Fruit fly (Drosophila melanogaster) whole organism, pupa: ENCODE data around the gene CG33490.
A peak's percentile ranks its signal among the peaks of the same experiment; 100 is the strongest.

Experiments used
- CG10348 ChIP-seq: fragments of 200-800 bp; sonication (Bioruptor generic); IDR thresholded peaks from 2 replicates; pipeline ENCODE4 v1.3.6; 2022; ENCODE audit warnings: missing biosample characterization, missing genetic modification characterization
- CG12605 ChIP-seq: fragments of 200-800 bp; sonication (Bioruptor generic); IDR thresholded peaks from 2 replicates; pipeline ENCODE4 v1.3.6; 2022; ENCODE audit warnings: missing biosample characterization, missing genetic modification characterization
- CG13204 ChIP-seq: fragments of 200-800 bp; sonication (Bioruptor generic); optimal IDR thresholded peaks from 2 replicates; lab custom pipeline; 2018; ENCODE audit warnings: missing biosample characterization, mild to moderate bottlenecking, missing genetic modification characterization, moderate library complexity
- CG14655 ChIP-seq: fragments of 200-800 bp; sonication (Bioruptor generic); optimal IDR thresholded peaks from 3 replicates; lab custom pipeline; 2017; ENCODE audit warnings: mild to moderate bottlenecking, missing biosample characterization, missing genetic modification reagents, missing genetic modification characterization
- CG15710 ChIP-seq: fragments of 200-800 bp; sonication (Bioruptor generic); optimal IDR thresholded peaks from 2 replicates; lab custom pipeline; 2018; ENCODE audit warnings: missing biosample characterization, mild to moderate bottlenecking, missing genetic modification characterization, moderate library complexity
- CG17806 ChIP-seq: fragments of 200-800 bp; sonication (Bioruptor generic); optimal IDR thresholded peaks from 2 replicates; lab custom pipeline; 2018; ENCODE audit warnings: missing biosample characterization, mild to moderate bottlenecking, missing genetic modification characterization, moderate library complexity
- CG32121 ChIP-seq: fragments of 200-800 bp; sonication (Bioruptor generic); IDR thresholded peaks from 2 replicates; pipeline ENCODE4 v1.3.6; 2022; ENCODE audit warnings: missing biosample characterization, missing genetic modification characterization
- CG34367 ChIP-seq: fragments of 200-800 bp; sonication (Bioruptor generic); optimal IDR thresholded peaks from 2 replicates; lab custom pipeline; 2018; ENCODE audit warnings: missing biosample characterization, mild to moderate bottlenecking, missing genetic modification characterization
- CG4496 ChIP-seq: fragments of 200-800 bp; sonication (Bioruptor generic); IDR thresholded peaks from 3 replicates; pipeline ENCODE4 v1.3.6; 2022; ENCODE audit warnings: missing biosample characterization, missing genetic modification characterization
- CG8159 ChIP-seq: fragments of 200-800 bp; sonication (Bioruptor generic); optimal IDR thresholded peaks from 3 replicates; lab custom pipeline; 2018; ENCODE audit warnings: missing biosample characterization, mild to moderate bottlenecking, missing genetic modification characterization, moderate library complexity
- CG8301 ChIP-seq: fragments of 200-800 bp; sonication (Bioruptor generic); optimal IDR thresholded peaks from 2 replicates; lab custom pipeline; 2018; ENCODE audit warnings: missing biosample characterization, mild to moderate bottlenecking, missing genetic modification characterization
- CG9948 ChIP-seq: fragments of 200-800 bp; sonication (Bioruptor generic); optimal IDR thresholded peaks from 2 replicates; lab custom pipeline; 2018; ENCODE audit warnings: missing biosample characterization, mild to moderate bottlenecking, missing genetic modification characterization, moderate library complexity
- D1 ChIP-seq: fragments of 200-800 bp; sonication (Bioruptor generic); optimal IDR thresholded peaks from 2 replicates; lab custom pipeline; 2018; ENCODE audit warnings: missing biosample characterization, mild to moderate bottlenecking, missing genetic modification characterization, moderate library complexity
- EcR ChIP-seq: fragments of 200-800 bp; sonication (Bioruptor generic); optimal IDR thresholded peaks from 3 replicates; lab custom pipeline; 2019; ENCODE audit warnings: missing biosample characterization, missing genetic modification characterization, mild to moderate bottlenecking, moderate library complexity, missing genetic modification reagents
- Ets98B ChIP-seq: fragments of 200-800 bp; sonication (Bioruptor generic); IDR thresholded peaks from 2 replicates; pipeline ENCODE4 v1.3.6; 2022; ENCODE audit warnings: missing biosample characterization, missing genetic modification characterization
- Pif1A ChIP-seq: fragments of 200-800 bp; sonication (Bioruptor generic); optimal IDR thresholded peaks from 3 replicates; lab custom pipeline; 2016; ENCODE audit warnings: missing biosample characterization, missing genetic modification characterization
- Pif1B ChIP-seq: fragments of 200-800 bp; sonication (Bioruptor generic); optimal IDR thresholded peaks from 3 replicates; lab custom pipeline; 2016; ENCODE audit warnings: missing biosample characterization, missing genetic modification characterization
- Snoo ChIP-seq: fragments of 200-800 bp; sonication (Bioruptor generic); optimal IDR thresholded peaks from 3 replicates; lab custom pipeline; 2017; ENCODE audit warnings: missing biosample characterization, mild to moderate bottlenecking, missing genetic modification characterization, inconsistent platforms
- fd96Ca ChIP-seq: fragments of 200-800 bp; sonication (Bioruptor generic); IDR thresholded peaks from 3 replicates; pipeline ENCODE4 v1.3.6; 2022; ENCODE audit warnings: missing biosample characterization, missing genetic modification characterization
- gl ChIP-seq: fragments of 200-800 bp; sonication (Bioruptor generic); optimal IDR thresholded peaks from 2 replicates; lab custom pipeline; 2018; ENCODE audit warnings: missing biosample characterization, mild to moderate bottlenecking, missing genetic modification characterization
- rn ChIP-seq: fragments of 200-800 bp; sonication (Bioruptor generic); IDR thresholded peaks from 2 replicates; pipeline ENCODE4 v1.3.6; 2022; ENCODE audit warnings: missing biosample characterization, missing genetic modification characterization

CG33490 gene

DNA sequence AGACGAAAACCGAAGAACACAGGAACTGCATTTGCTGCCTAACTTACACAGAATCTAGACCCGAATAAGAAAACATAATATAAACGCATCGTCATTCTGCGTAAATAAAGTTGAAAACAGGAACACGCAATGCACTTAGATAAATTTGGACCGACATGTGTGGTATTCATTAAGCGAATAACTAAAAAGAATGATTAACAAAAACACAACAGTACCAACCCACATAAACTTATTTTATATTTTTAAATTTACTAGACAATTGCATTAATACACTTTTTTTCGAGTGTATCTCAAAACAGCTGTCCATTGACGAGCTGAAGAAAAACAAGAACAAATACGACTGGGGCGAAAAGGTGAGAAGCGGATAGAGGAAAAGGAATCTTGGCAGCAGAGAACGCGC is 20.1 kb downstream of the CG33490 start:
- TF ChIP-seq D1 (no peak), EcR (GFP tag; lab: Kevin White, UChicago) (no peak), CG15710 (peak; percentile 71), CG34367 (tag; lab: Kevin White, UChicago) (peak; percentile 54), gl (tag; lab: Kevin White, UChicago) (peak; percentile 27), CG4496 (GFP tag; lab: Robert Waterston, UW) (peak; percentile 61; the same call in 2 of the 3 replicates), CG8159 (tag; lab: Kevin White, UChicago) (peak; percentile 81), CG13204 (GFP tag; lab: Kevin White, UChicago) (no peak), Ets98B (GFP tag; lab: Robert Waterston, UW) (peak; percentile 53; the same call in 1 of the 2 replicates), Pif1A (GFP tag; lab: Kevin White, UChicago) (peak; percentile 49), CG12605 (GFP tag; lab: Robert Waterston, UW) (peak; percentile 49), CG17806 (tag; lab: Kevin White, UChicago) (peak; percentile 73), Pif1B (GFP tag; lab: Kevin White, UChicago) (peak; percentile 56), CG14655 (GFP tag; lab: Kevin White, UChicago) (peak; percentile 79), rn (peak; percentile 41), fd96Ca (GFP tag; lab: Robert Waterston, UW) (no peak), CG32121 (GFP tag; lab: Robert Waterston, UW) (peak; percentile 56), CG8301 (peak; percentile 68), CG9948 (tag; lab: Kevin White, UChicago) (peak; percentile 55), Snoo (tag; lab: Kevin White, UChicago) (peak; percentile 49), CG10348 (GFP tag; lab: Robert Waterston, UW) (no peak)

DNA sequence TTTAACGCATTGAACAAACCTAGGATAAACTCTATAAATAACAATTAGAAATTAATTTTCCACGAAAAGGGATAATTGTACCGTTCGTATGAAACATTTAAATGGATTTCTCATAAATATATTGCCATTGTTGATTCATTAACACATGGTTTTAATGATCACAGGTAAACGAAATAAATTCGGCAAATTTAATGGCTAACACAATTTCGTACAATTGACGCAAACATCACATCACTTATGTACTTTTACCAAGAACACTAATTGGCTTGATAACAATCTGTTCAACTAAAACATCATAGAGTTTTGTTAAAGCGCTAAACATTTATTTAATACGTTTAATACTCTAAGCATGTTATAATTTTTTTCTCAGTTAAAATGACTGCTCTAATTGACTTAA is 20.8 kb downstream of the CG33490 start:
- no peak for TF ChIP-seq CG32121 (GFP tag; lab: Robert Waterston, UW)

DNA sequence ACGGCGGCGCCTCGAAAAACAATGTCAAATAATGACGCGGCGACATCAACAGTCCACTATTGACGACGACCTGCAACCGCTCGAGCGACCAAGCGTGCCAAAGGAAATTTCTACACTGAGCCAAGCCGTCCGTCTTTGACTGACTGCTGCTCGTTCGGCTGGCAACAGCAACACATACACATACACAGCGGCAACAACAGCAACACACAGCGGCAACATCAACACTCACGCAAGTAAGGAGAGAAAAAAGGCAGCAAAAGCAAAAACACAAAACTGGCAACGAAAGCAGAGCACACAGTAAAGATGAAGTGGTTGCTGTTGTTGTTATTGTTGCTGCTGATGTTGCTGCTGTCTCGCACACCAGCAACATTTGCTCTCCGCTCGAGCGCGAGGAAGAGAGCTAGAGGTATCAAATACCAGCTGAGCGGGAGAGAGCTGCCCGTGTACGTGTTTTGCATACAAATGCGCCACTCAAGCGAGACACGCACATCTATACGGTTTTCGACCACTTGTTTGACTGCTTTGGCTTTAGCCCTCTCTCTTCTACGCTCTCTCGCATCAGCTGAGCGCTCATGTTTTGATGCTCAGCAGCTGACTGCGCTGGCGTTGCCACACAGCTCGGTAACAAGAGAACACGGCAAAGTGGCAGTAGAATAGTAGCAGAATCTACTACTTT is 21.3 kb downstream of the CG33490 start:
- peak; percentile 95 for TF ChIP-seq CG12605 (GFP tag; lab: Robert Waterston, UW)
- TF ChIP-seq CG14655 (GFP tag; lab: Kevin White, UChicago): peak; percentile 65
- peak; percentile 86 for TF ChIP-seq gl (tag; lab: Kevin White, UChicago)
- peak; percentile 94 for TF ChIP-seq CG13204 (GFP tag; lab: Kevin White, UChicago)
- no peak for TF ChIP-seq rn
- TF ChIP-seq CG32121 (GFP tag; lab: Robert Waterston, UW): peak; percentile 79
- peak; percentile 22 for TF ChIP-seq CG9948 (tag; lab: Kevin White, UChicago)
- TF ChIP-seq Snoo (tag; lab: Kevin White, UChicago): peak; percentile 42
- no peak for TF ChIP-seq D1
- peak; percentile 79 for TF ChIP-seq fd96Ca (GFP tag; lab: Robert Waterston, UW)
- TF ChIP-seq CG34367 (tag; lab: Kevin White, UChicago): peak; percentile 65
- TF ChIP-seq CG4496 (GFP tag; lab: Robert Waterston, UW): peak; percentile 69; the same call in 2 of the 3 replicates
- peak; percentile 61 for TF ChIP-seq CG15710
- TF ChIP-seq CG8301: peak; percentile 44
- no peak for TF ChIP-seq CG10348 (GFP tag; lab: Robert Waterston, UW)
- TF ChIP-seq CG8159 (tag; lab: Kevin White, UChicago): peak; percentile 32
- peak; percentile 57 for TF ChIP-seq Pif1B (GFP tag; lab: Kevin White, UChicago)
- TF ChIP-seq EcR (GFP tag; lab: Kevin White, UChicago): peak; percentile 81
- peak; percentile 45 for TF ChIP-seq CG17806 (tag; lab: Kevin White, UChicago)
- TF ChIP-seq Pif1A (GFP tag; lab: Kevin White, UChicago): peak; percentile 21
- TF ChIP-seq Ets98B (GFP tag; lab: Robert Waterston, UW): peak; percentile 83
- TF ChIP-seq, all 21 proteins: peak for 18

DNA sequence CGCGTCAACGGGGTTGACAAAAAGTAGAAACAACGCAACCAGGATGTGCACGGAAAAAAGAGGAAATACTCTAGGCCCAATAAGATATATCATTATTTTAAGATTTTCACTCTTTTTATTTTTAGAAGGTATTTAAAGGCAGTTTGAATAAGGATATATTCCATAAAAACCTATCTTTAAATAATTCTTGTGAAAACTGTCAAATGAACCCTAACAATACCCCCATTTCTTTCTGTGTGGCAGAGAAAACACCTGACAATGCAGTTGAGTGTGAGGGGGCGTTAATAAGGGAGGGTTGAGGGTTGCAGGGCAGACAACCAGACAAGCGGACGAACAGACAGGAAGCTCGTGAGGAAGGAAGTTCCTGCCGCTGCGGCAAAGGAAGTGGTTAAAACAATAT is 22.5 kb downstream of the CG33490 start:
- TF ChIP-seq rn: peak; percentile 52; the same call in 1 of the 2 replicates
- TF ChIP-seq CG4496 (GFP tag; lab: Robert Waterston, UW): peak; percentile 65; the same call in 1 of the 3 replicates
- peak; percentile 19 for TF ChIP-seq CG34367 (tag; lab: Kevin White, UChicago)
- no peak for TF ChIP-seq gl (tag; lab: Kevin White, UChicago)
- TF ChIP-seq CG10348 (GFP tag; lab: Robert Waterston, UW): no peak
- TF ChIP-seq Ets98B (GFP tag; lab: Robert Waterston, UW): peak; percentile 52
- TF ChIP-seq CG17806 (tag; lab: Kevin White, UChicago): peak; percentile 55
- TF ChIP-seq CG9948 (tag; lab: Kevin White, UChicago): peak; percentile 54
- TF ChIP-seq CG13204 (GFP tag; lab: Kevin White, UChicago): no peak
- peak; percentile 24 for TF ChIP-seq Snoo (tag; lab: Kevin White, UChicago)
- peak; percentile 58 for TF ChIP-seq CG8301
- TF ChIP-seq EcR (GFP tag; lab: Kevin White, UChicago): no peak
- peak; percentile 11; the same call in 1 of the 3 replicates for TF ChIP-seq fd96Ca (GFP tag; lab: Robert Waterston, UW)
- no peak; the same call in 1 of the 2 replicates for TF ChIP-seq CG12605 (GFP tag; lab: Robert Waterston, UW)
- TF ChIP-seq CG32121 (GFP tag; lab: Robert Waterston, UW): peak; percentile 60
- peak; percentile 55 for TF ChIP-seq Pif1A (GFP tag; lab: Kevin White, UChicago)
- TF ChIP-seq Pif1B (GFP tag; lab: Kevin White, UChicago): peak; percentile 29
- peak; percentile 66 for TF ChIP-seq CG15710
- TF ChIP-seq CG14655 (GFP tag; lab: Kevin White, UChicago): peak; percentile 76
- TF ChIP-seq D1: no peak
- TF ChIP-seq CG8159 (tag; lab: Kevin White, UChicago): peak; percentile 75
- TF ChIP-seq, all 21 proteins: peak for 15
